Worm (Caenorhabditis elegans): ENCODE results near the gene lec-1.

Gene lec-1

DNA sequence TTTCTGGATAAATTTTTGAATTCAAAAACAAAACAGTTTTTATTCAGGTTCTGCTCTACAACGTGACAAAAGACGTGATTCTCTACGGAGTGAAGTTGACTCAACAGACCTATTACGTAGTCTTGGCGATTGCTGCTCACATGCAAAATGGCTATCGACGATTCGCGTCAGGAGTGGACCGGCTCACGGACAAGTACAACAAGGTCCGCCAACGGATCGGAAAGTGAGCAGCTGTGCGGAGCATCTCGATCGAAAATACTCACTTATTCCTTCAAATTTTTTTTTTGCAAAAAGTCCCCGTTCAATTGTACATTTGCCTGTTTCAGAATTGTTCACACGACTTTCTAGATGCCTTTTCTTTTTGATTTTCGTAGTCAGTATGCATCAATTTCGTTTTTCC lies 35.5 kb upstream of the lec-1 start:
- no peak for TF ChIP-seq nhr-25 (tag; optimal IDR thresholded peaks at IDR 0.05)
- no peak for TF ChIP-seq nhr-21 (tag; optimal IDR thresholded peaks at IDR 0.05)
- TF ChIP-seq sma-9 (GFP tag; optimal IDR thresholded peaks at IDR 0.05) = no peak
- TF ChIP-seq sma-9 (tag; optimal IDR thresholded peaks at IDR 0.05) = no peak
- TF ChIP-seq ceh-82 (tag; optimal IDR thresholded peaks at IDR 0.05) = no peak
- no peak for TF ChIP-seq ztf-11 (tag; optimal IDR thresholded peaks at IDR 0.05)
- no peak for TF ChIP-seq C34F6.9 (tag; optimal IDR thresholded peaks at IDR 0.05)
- TF ChIP-seq nhr-237 (tag; optimal IDR thresholded peaks at IDR 0.05) = no peak
- no peak for TF ChIP-seq alr-1 (tag; optimal IDR thresholded peaks at IDR 0.05)
- no peak for TF ChIP-seq aly-2 (tag; optimal IDR thresholded peaks at IDR 0.05)
- TF ChIP-seq nhr-6 (tag; optimal IDR thresholded peaks at IDR 0.05) = no peak

- TF ChIP-seq nhr-23 (tag; optimal IDR thresholded peaks at IDR 0.05) = no peak
- TF ChIP-seq nhr-25 (tag; optimal IDR thresholded peaks at IDR 0.05) = no peak
- TF ChIP-seq F13H6.1 (tag; optimal IDR thresholded peaks at IDR 0.05) = no peak
- TF ChIP-seq blmp-1 (tag; optimal IDR thresholded peaks at IDR 0.05; ENCODE audit: insufficient read depth) = no peak
- no peak for TF ChIP-seq nhr-129 (tag; optimal IDR thresholded peaks at IDR 0.05)
- TF ChIP-seq egl-27 (tag; optimal IDR thresholded peaks at IDR 0.05) = no peak
- TF ChIP-seq dmd-4 (tag; optimal IDR thresholded peaks at IDR 0.05) = no peak
- TF ChIP-seq mab-5 (tag; optimal IDR thresholded peaks at IDR 0.05) = no peak
- no peak for TF ChIP-seq fos-1 (tag; optimal IDR thresholded peaks at IDR 0.05)
- no peak for TF ChIP-seq ceh-82 (tag; optimal IDR thresholded peaks at IDR 0.05)
- TF ChIP-seq ztf-4 (tag; optimal IDR thresholded peaks at IDR 0.05) = no peak
- TF ChIP-seq lin-39 (tag; optimal IDR thresholded peaks at IDR 0.05) = no peak
- no peak for TF ChIP-seq sem-4 (tag; optimal IDR thresholded peaks at IDR 0.05)
- TF ChIP-seq ceh-16 (tag; optimal IDR thresholded peaks at IDR 0.05) = no peak
- TF ChIP-seq R02D3.7 (tag; optimal IDR thresholded peaks at IDR 0.05) = no peak
These were observed 32.3 kb upstream of the lec-1 start for ce11 chrII:13163009-13163408.

DNA sequence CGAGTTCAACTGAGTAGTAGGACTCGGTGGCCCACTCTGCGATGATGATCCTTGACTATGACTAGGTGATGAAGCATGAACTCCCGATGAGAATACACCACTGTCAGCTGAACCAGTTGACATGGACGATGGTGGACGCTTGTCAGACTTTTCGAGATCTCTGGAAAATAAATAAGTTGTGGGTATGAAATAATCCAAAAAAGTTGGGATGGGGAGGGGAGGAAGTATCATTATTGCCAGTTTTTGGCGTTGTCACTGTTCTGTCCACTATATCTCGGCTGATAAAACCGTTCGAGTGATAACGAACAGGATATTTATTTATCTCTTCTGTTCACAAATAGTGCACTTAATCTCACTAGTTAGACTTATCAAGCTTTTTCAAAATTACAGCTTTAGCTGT lies 31.3 kb upstream of the lec-1 start:
- TF ChIP-seq nhr-77 (tag; optimal IDR thresholded peaks at IDR 0.05) (no peak), egl-27 (tag; optimal IDR thresholded peaks at IDR 0.05) (no peak), ceh-82 (tag; optimal IDR thresholded peaks at IDR 0.05) (no peak), ztf-11 (tag; optimal IDR thresholded peaks at IDR 0.05) (no peak), sma-3 (GFP tag; optimal IDR thresholded peaks at IDR 0.05) (no peak), elt-1 (tag; optimal IDR thresholded peaks at IDR 0.05) (no peak), nhr-25 (tag; optimal IDR thresholded peaks at IDR 0.05) (no peak), lin-13 (GFP tag; optimal IDR thresholded peaks at IDR 0.05) (no peak), R02D3.7 (tag; optimal IDR thresholded peaks at IDR 0.05) (no peak)

ce11 chrII:13165683-13166259 lies 29.6 kb upstream of the lec-1 start, which contains the start of gene moe-3:
moe-3 (minus strand) TSS chrII:13165733.
- TF ChIP-seq sma-9 (GFP tag; optimal IDR thresholded peaks at IDR 0.05) = peak; percentile 61
- TF ChIP-seq sma-9 (tag; optimal IDR thresholded peaks at IDR 0.05) = no peak
- peak; percentile 34 for TF ChIP-seq nhr-129 (tag; optimal IDR thresholded peaks at IDR 0.05)
- no peak for TF ChIP-seq ceh-16 (tag; optimal IDR thresholded peaks at IDR 0.05)
- TF ChIP-seq gmeb-1 (tag; optimal IDR thresholded peaks at IDR 0.05) = no peak
- no peak for TF ChIP-seq mdl-1 (tag; optimal IDR thresholded peaks at IDR 0.05)
- peak; percentile 48 for TF ChIP-seq fos-1 (tag; optimal IDR thresholded peaks at IDR 0.05)
- no peak for TF ChIP-seq nhr-6 (tag; optimal IDR thresholded peaks at IDR 0.05)
- TF ChIP-seq skn-1 (tag; optimal IDR thresholded peaks at IDR 0.05) = peak; percentile 10

ce11 chrII:13167493-13167892 lies 27.9 kb upstream of the lec-1 start:
- TF ChIP-seq nhr-25 (tag; optimal IDR thresholded peaks at IDR 0.05) = peak; percentile 42
- TF ChIP-seq mab-5 (tag; optimal IDR thresholded peaks at IDR 0.05) = no peak
- no peak for TF ChIP-seq nhr-21 (tag; optimal IDR thresholded peaks at IDR 0.05)
- TF ChIP-seq snpc-4 (tag; optimal IDR thresholded peaks at IDR 0.05) = no peak
- TF ChIP-seq blmp-1 (tag; optimal IDR thresholded peaks at IDR 0.05; ENCODE audit: insufficient read depth) = peak; percentile 93

DNA sequence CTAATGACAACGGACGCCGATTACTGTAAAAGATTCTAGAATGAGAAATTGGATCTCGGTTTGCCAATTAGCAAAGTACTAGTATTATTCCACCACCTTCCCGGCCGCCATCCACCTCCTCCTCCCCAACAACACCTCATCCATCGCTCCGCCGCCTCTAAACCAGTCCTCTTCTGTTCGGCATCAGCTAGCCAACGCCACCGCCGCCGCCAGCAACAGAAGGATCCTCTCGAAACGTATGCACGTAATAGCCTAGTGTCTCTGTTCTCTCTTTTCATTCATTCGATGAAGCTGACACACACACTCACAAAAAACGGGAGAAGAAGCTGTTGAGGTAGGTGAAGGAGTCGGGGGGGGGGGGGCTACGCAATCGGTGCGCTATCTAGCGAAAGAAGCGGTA lies 24.7 kb upstream of the lec-1 start:
- TF ChIP-seq ZK546.5 (tag; optimal IDR thresholded peaks at IDR 0.05) (no peak), sem-4 (tag; optimal IDR thresholded peaks at IDR 0.05) (no peak), nhr-25 (tag; optimal IDR thresholded peaks at IDR 0.05) (no peak), blmp-1 (tag; optimal IDR thresholded peaks at IDR 0.05; ENCODE audit: insufficient read depth) (no peak), nhr-6 (tag; optimal IDR thresholded peaks at IDR 0.05) (no peak), R02D3.7 (tag; optimal IDR thresholded peaks at IDR 0.05) (no peak), mab-5 (tag; optimal IDR thresholded peaks at IDR 0.05) (no peak), Y55F3AM.14 (GFP tag; optimal IDR thresholded peaks at IDR 0.05) (no peak), ceh-16 (tag; optimal IDR thresholded peaks at IDR 0.05) (no peak), nhr-129 (tag; optimal IDR thresholded peaks at IDR 0.05) (no peak), unc-55 (GFP tag; optimal IDR thresholded peaks at IDR 0.05) (no peak), elt-1 (tag; optimal IDR thresholded peaks at IDR 0.05) (no peak), mdl-1 (tag; optimal IDR thresholded peaks at IDR 0.05) (no peak), dmd-4 (tag; optimal IDR thresholded peaks at IDR 0.05) (no peak), lin-39 (tag; optimal IDR thresholded peaks at IDR 0.05) (no peak), nhr-10 (tag; optimal IDR thresholded peaks at IDR 0.05) (no peak)

All from whole organism, L2 larva.